Worm (Caenorhabditis elegans): ENCODE data around the gene srw-135.

DNA sequence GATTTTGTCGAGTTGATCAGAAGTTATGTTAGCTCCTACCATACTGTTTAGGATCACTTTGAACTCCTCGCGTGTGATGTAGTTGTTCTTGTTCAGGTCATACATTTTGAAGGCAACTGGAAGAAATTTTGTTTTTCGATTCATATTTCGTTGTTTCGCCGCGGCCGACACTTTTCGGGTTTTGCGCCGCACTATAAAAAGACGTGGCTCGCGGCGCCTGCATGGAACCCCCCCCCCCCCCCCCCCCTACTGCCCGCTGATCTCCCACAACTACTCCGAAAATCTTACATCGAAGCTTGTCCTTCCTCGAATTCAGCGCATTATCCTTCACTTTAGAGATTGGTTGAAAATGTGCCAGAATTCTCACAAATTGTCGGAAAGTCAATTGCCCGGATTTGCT lies 26.8 kb upstream of the srw-135 start:
- TF ChIP-seq nhr-43 (tag; optimal IDR thresholded peaks at IDR 0.05; ENCODE audit: poor library complexity, severe bottlenecking) (no peak), ztf-4 (tag; optimal IDR thresholded peaks at IDR 0.05) (no peak), ceh-82 (tag; optimal IDR thresholded peaks at IDR 0.05) (no peak), aly-2 (tag; optimal IDR thresholded peaks at IDR 0.05) (no peak), snpc-4 (tag; optimal IDR thresholded peaks at IDR 0.05) (no peak), lin-39 (tag; optimal IDR thresholded peaks at IDR 0.05) (no peak), zag-1 (tag; optimal IDR thresholded peaks at IDR 0.05) (no peak)
